Worm (Caenorhabditis elegans) whole organism, L4/young adult: ENCODE results near the gene suca-1.

Source experiments
- dao-5 ChIP-seq: sonication (generic microtip); optimal IDR thresholded peaks from 2 replicates; lab custom pipeline; 2016; ENCODE audit warnings: missing genotype, missing genetic modification characterization, moderate library complexity, missing compliant biosample characterization
- him-1 ChIP-seq: sonication (generic microtip); optimal IDR thresholded peaks from 2 replicates; lab custom pipeline; 2016; ENCODE audit warnings: missing genotype, missing genetic modification reagents, missing genetic modification characterization, missing compliant biosample characterization

- TF ChIP-seq dao-5 (no peak), him-1 (tag; lab: Kevin White, UChicago) (no peak)
These were observed 14.0 kb downstream of the suca-1 start, which contains the start of gene T21E8.5 for ce11 chrX:10885872-10886271.
